Worm (Caenorhabditis elegans): Measurements from ENCODE around the gene metl-18.
A peak's percentile ranks its signal among the peaks of the same experiment; 100 is the strongest.

metl-18 gene

DNA sequence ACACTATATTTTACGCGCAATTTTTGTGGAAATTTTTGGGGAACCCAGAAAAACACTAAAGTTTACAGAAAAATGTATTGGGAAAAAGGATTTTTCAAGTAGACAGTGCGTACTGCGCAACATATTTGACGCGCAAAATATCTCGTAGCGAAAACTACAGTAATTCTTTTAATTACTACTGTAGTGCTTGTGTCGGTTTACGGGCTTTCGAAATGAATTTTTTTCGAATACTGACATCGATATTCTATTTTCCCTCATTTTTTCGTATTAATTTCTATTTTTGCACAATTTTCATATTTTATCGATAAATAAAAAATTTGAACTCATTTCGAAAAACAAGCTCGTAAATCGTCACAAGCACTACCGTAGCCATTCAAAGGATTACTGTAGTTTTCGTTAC lies 3.0 kb downstream of the metl-18 start:
- TF ChIP-seq nhr-43 (tag; optimal IDR thresholded peaks at IDR 0.05; ENCODE audit: poor library complexity, severe bottlenecking) (no peak), fos-1 (tag; optimal IDR thresholded peaks at IDR 0.05) (no peak)

DNA sequence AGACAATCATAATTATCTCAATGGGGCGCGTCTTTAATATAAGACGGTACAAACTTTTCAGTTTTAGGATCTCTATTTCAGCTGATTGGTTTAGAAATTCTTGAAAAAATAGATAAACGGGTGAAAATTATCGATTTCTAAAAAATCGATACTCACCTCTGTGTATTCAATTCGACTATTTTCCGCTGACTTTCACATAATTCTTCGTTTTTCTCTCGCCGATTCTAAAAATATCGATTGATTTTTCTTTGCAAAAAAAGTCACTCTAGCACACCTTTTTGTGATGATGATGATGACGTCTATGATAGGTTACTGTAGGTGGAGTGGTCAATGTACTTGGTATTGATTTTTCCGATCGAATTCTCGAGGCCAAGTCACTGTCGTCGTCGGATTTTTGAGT lies 4.2 kb downstream of the metl-18 start:
- TF ChIP-seq lin-39 (tag; optimal IDR thresholded peaks at IDR 0.05) (no peak), ZK546.5 (tag; optimal IDR thresholded peaks at IDR 0.05) (no peak), ceh-28 (tag; optimal IDR thresholded peaks at IDR 0.05) (peak; percentile 76)

DNA sequence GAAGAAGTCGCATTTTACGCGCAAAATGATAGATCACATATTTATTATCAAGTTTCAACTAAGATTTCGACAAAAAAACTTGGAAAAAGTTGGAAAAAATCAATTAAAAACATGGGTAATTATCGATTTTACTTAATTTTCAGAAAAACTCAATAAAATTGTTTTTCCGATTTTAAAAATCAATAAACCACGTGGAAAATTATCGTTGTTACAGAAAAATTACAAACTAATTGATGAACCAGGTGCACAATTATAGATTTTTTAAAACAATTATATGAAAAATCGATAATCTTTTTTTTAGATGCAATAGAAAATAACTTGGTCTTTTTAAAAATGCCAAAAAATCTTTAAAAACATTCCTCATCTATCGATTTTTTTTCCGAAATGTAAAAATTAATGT lies 5.1 kb downstream of the metl-18 start:
- TF ChIP-seq ceh-28 (tag; optimal IDR thresholded peaks at IDR 0.05) (peak; percentile 67), nhr-237 (tag; optimal IDR thresholded peaks at IDR 0.05) (no peak)

DNA sequence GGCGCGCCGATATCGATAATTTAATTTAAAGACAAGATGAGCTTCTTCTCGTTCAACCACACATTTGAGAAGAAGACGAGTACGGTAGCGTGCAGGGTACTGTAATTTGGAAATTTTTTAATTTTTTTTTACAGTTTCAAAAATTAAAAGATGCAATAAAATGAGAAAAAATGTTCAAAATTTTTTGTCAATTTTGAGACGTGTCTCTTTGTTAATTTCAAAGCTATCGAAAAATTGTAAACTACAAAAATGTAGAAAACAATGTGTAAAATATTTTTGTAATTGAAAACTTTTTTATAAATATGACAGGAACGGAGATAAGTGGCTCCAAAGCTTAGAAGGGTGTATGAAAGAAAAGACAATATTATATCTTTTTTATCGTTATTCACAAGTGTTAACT lies 5.8 kb downstream of the metl-18 start, which contains the start of gene K01A11.1:
Gene K01A11.1 (minus strand): TSS at position 101 of the 400 bp plus-strand sequence.
- TF ChIP-seq nhr-67 (tag; optimal IDR thresholded peaks at IDR 0.05) (no peak), lin-15B (tag; optimal IDR thresholded peaks at IDR 0.05) (no peak), unc-39 (tag; optimal IDR thresholded peaks at IDR 0.05) (no peak), pqm-1 (tag; optimal IDR thresholded peaks at IDR 0.05) (no peak), ama-1 (optimal IDR thresholded peaks at IDR 0.05) (no peak), snpc-4 (tag; optimal IDR thresholded peaks at IDR 0.05) (no peak), zag-1 (tag; optimal IDR thresholded peaks at IDR 0.05) (no peak), nhr-77 (tag; optimal IDR thresholded peaks at IDR 0.05) (no peak), elt-1 (tag; optimal IDR thresholded peaks at IDR 0.05) (no peak), ceh-28 (tag; optimal IDR thresholded peaks at IDR 0.05) (no peak)

DNA sequence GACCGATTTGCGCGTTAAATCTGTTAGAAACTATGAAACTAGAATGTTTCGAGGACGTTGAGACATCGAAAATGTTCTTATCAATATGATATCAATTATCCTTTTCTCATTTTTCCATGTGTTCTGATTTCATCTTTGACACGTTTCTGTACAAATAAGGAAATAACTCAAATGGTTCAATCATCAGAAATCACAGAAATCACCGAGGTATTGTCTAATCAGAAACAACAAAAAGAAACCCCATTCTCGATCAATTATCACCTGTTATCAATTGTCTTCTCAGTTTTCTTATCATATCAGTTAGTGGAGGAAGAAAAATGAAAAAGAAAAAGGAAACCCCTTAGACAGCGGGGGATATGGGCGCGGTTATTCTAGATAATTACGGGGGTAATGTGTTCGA lies 9.6 kb downstream of the metl-18 start:
- TF ChIP-seq lin-15B (tag; optimal IDR thresholded peaks at IDR 0.05) = no peak
- TF ChIP-seq lsy-12 (tag; optimal IDR thresholded peaks at IDR 0.05) = no peak
- TF ChIP-seq nhr-237 (tag; optimal IDR thresholded peaks at IDR 0.05) = no peak
- TF ChIP-seq snpc-4 (tag; optimal IDR thresholded peaks at IDR 0.05) = no peak
- no peak for TF ChIP-seq zag-1 (tag; optimal IDR thresholded peaks at IDR 0.05)
- TF ChIP-seq ceh-9 (tag; optimal IDR thresholded peaks at IDR 0.05) = no peak
- TF ChIP-seq skn-1 (tag; optimal IDR thresholded peaks at IDR 0.05) = no peak
- TF ChIP-seq unc-62 (GFP tag; optimal IDR thresholded peaks at IDR 0.05) = no peak
- TF ChIP-seq ceh-28 (tag; optimal IDR thresholded peaks at IDR 0.05) = peak; percentile 61
- TF ChIP-seq egl-27 (tag; optimal IDR thresholded peaks at IDR 0.05) = no peak
- TF ChIP-seq ceh-82 (tag; optimal IDR thresholded peaks at IDR 0.05) = no peak
- TF ChIP-seq nhr-43 (tag; optimal IDR thresholded peaks at IDR 0.05; ENCODE audit: poor library complexity, severe bottlenecking) = peak; percentile 61
- no peak for TF ChIP-seq ztf-4 (tag; optimal IDR thresholded peaks at IDR 0.05)
- TF ChIP-seq R02D3.7 (tag; optimal IDR thresholded peaks at IDR 0.05) = no peak
- TF ChIP-seq ama-1 (optimal IDR thresholded peaks at IDR 0.05) = no peak
- TF ChIP-seq eor-1 (tag; optimal IDR thresholded peaks at IDR 0.05) = no peak
- TF ChIP-seq ztf-11 (tag; optimal IDR thresholded peaks at IDR 0.05) = no peak
- TF ChIP-seq elt-3 (tag; optimal IDR thresholded peaks at IDR 0.05) = peak; percentile 4 to 89 (median 28)
- no peak for TF ChIP-seq mdl-1 (tag; optimal IDR thresholded peaks at IDR 0.05)
- peak; percentile 88 for TF ChIP-seq nhr-23 (tag; optimal IDR thresholded peaks at IDR 0.05)
- no peak for TF ChIP-seq nhr-28 (tag; optimal IDR thresholded peaks at IDR 0.05)
- no peak for TF ChIP-seq lin-39 (tag; optimal IDR thresholded peaks at IDR 0.05)
- TF ChIP-seq hmg-11 (tag; optimal IDR thresholded peaks at IDR 0.05) = no peak
- peak; percentile 23 for TF ChIP-seq pqm-1 (tag; optimal IDR thresholded peaks at IDR 0.05)
- TF ChIP-seq nhr-25 (tag; optimal IDR thresholded peaks at IDR 0.05) = no peak
- TF ChIP-seq fos-1 (tag; optimal IDR thresholded peaks at IDR 0.05) = no peak
- no peak for TF ChIP-seq nfya-1 (tag; optimal IDR thresholded peaks at IDR 0.05; ENCODE audit: insufficient read depth)
- no peak for TF ChIP-seq elt-1 (tag; optimal IDR thresholded peaks at IDR 0.05)
- no peak for TF ChIP-seq sea-2 (GFP tag; optimal IDR thresholded peaks at IDR 0.05)
- no peak for TF ChIP-seq ZK546.5 (tag; optimal IDR thresholded peaks at IDR 0.05)
- TF ChIP-seq nhr-76 (tag; optimal IDR thresholded peaks at IDR 0.05) = no peak
- TF ChIP-seq unc-39 (tag; optimal IDR thresholded peaks at IDR 0.05) = no peak
- TF ChIP-seq fkh-2 (tag; optimal IDR thresholded peaks at IDR 0.05) = no peak
- no peak for TF ChIP-seq pha-4 (tag; optimal IDR thresholded peaks at IDR 0.05)
- no peak for TF ChIP-seq ceh-16 (tag; optimal IDR thresholded peaks at IDR 0.05)
- no peak for TF ChIP-seq nhr-12 (tag; optimal IDR thresholded peaks at IDR 0.05)
- no peak for TF ChIP-seq jun-1 (tag; optimal IDR thresholded peaks at IDR 0.05)
- no peak for TF ChIP-seq aly-2 (tag; optimal IDR thresholded peaks at IDR 0.05)
- TF ChIP-seq tbx-2 (tag; optimal IDR thresholded peaks at IDR 0.05) = no peak
- TF ChIP-seq fkh-10 (GFP tag; optimal IDR thresholded peaks at IDR 0.05) = no peak
- peak; percentile 51 for TF ChIP-seq elt-2 (tag; optimal IDR thresholded peaks at IDR 0.05)
- no peak for TF ChIP-seq nhr-67 (tag; optimal IDR thresholded peaks at IDR 0.05)

Measured in whole organism, L3 larva.